Worm (Caenorhabditis elegans) whole organism, midembryonic: Measurements from ENCODE around the gene col-127.

Source experiments
- T22C8.4 ChIP-seq: fragments of 200-800 bp; sonication (Bioruptor generic); IDR thresholded peaks from 2 replicates; pipeline ENCODE4 v1.3.6; 2022; ENCODE audit warnings: missing genetic modification characterization, missing compliant biosample characterization
- cog-1 ChIP-seq: sonication (generic microtip); optimal IDR thresholded peaks from 2 replicates; lab custom pipeline; 2016; ENCODE audit warnings: missing genetic modification characterization, missing compliant biosample characterization
- flt-1 ChIP-seq: fragments of 200-800 bp; sonication (Bioruptor generic); IDR thresholded peaks from 2 replicates; pipeline ENCODE4 v1.3.6; 2022; ENCODE audit warnings: missing genetic modification characterization, missing compliant biosample characterization
- klf-2 ChIP-seq: fragments of 200-800 bp; sonication (Bioruptor generic); conservative IDR thresholded peaks from 2 replicates; pipeline ENCODE4 v1.3.6; 2022; ENCODE audit warnings: missing genetic modification reagents, missing genetic modification characterization, missing compliant biosample characterization
- med-1 ChIP-seq: sonication (generic microtip); optimal IDR thresholded peaks from 2 replicates; lab custom pipeline; 2017; ENCODE audit warnings: missing genetic modification characterization, mild to moderate bottlenecking, missing compliant biosample characterization, antibody characterized with exemption, missing genetic modification reagents; ENCODE audit not compliant: insufficient read depth
- ref-1 ChIP-seq: fragments of 200-800 bp; sonication (Bioruptor generic); conservative IDR thresholded peaks from 2 replicates; pipeline ENCODE4 v1.3.6; 2022; ENCODE audit warnings: missing genetic modification reagents, missing genetic modification characterization, missing compliant biosample characterization
- tab-1 ChIP-seq: fragments of 200-800 bp; sonication (Bioruptor generic); IDR thresholded peaks from 2 replicates; pipeline ENCODE4 v1.3.6; 2022; ENCODE audit warnings: missing genetic modification characterization, missing compliant biosample characterization
- ztf-23 ChIP-seq: fragments of 200-800 bp; sonication (Bioruptor generic); IDR thresholded peaks from 2 replicates; pipeline ENCODE4 v1.3.6; 2022; ENCODE audit warnings: missing genetic modification reagents, missing genetic modification characterization, missing compliant biosample characterization
- ztf-29 ChIP-seq: fragments of 200-800 bp; sonication (Bioruptor generic); IDR thresholded peaks from 2 replicates; pipeline ENCODE4 v1.3.6; 2022; ENCODE audit warnings: missing genetic modification reagents, missing genetic modification characterization, missing compliant biosample characterization

DNA sequence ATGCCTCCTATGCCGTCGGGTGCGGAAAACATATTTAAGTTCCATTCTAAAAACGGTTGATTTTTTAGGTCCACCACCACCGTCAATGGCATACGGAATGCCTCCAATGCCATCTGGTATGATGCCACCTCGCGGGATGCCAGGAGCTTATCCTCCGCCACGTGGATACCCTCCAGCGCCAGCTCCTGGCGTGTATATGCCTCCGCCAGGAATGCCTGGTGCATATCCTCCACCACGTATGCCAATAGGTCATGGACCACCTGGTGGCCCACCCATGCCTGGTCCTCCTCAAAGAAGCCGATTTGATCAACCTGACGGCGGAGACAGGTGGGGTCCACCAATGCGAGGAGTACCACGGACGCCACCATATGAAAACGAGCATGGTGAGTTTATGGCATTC, 45.5 kb upstream of the col-127 start:
- TF ChIP-seq med-1: no peak
- TF ChIP-seq flt-1: no peak
- TF ChIP-seq ref-1 (GFP tag; lab: Robert Waterston, UW): no peak
- no peak for TF ChIP-seq ztf-29
- TF ChIP-seq cog-1: no peak
- no peak for TF ChIP-seq ztf-23 (GFP tag; lab: Robert Waterston, UW)
- TF ChIP-seq tab-1: no peak
- TF ChIP-seq klf-2: 0 out of 2 replicates have a peak, but pooled peaks have one; percentile 49
- no peak for TF ChIP-seq T22C8.4
